Worm (Caenorhabditis elegans) whole organism, L1 larva: ENCODE measurements around the gene Y40B10A.5.

Experiments used
- lin-13 ChIP-seq: fragments of 150-350 bp; optimal IDR thresholded peaks from 2 replicates; lab custom pipeline; 2014; ENCODE audit warnings: missing biosample characterization, missing genetic modification reagents, missing genetic modification characterization
- mep-1 ChIP-seq: fragments of 150-350 bp; optimal IDR thresholded peaks from 2 replicates; lab custom pipeline; 2014; ENCODE audit warnings: missing biosample characterization, missing genetic modification characterization
- nhr-77 ChIP-seq: fragments of 150-350 bp; optimal IDR thresholded peaks from 2 replicates; lab custom pipeline; 2014; ENCODE audit warnings: missing biosample characterization, missing genetic modification characterization
- pqm-1 ChIP-seq: sonication (generic microtip); optimal IDR thresholded peaks from 3 replicates; lab custom pipeline; 2017; ENCODE audit warnings: missing biosample characterization, missing genetic modification characterization
- skn-1 ChIP-seq: fragments of 150-350 bp; optimal IDR thresholded peaks from 2 replicates; lab custom pipeline; 2014; ENCODE audit warnings: missing biosample characterization, missing genetic modification characterization

DNA sequence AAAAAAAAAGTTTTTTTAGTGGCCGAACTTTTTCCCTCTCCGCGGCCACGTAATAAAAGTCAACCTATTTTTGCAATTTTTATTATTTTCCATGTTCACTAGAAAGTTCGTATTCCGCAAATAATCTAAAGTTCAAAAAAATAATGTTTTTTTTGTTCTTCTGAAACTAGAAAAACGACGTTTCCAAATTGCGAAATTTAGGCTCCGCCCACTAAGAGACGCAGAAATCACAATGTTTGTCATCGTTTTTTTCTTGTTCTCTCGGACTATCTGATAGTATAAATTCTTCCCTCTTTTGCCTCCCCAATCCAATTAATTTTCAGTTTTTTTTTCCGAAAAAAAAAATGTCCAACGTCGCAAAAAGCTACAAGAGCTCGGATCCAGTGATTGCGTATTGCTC is 11.5 kb upstream of the Y40B10A.5 start, which contains the start of gene comt-3:
- TF ChIP-seq skn-1 (tag; lab: Kevin White, UChicago) (peak; percentile 99), lin-13 (no peak), mep-1 (tag; lab: Kevin White, UChicago) (no peak), pqm-1 (tag; lab: Kevin White, UChicago) (no peak), nhr-77 (tag; lab: Kevin White, UChicago) (no peak)
